Worm (Caenorhabditis elegans): ENCODE results near the gene spin-1.
"Not testable (repeated sequence)": the region's sequence is repeated elsewhere in the genome, so short reads cannot be mapped to it uniquely, and the experiment has no call there.

Gene spin-1

ce11 chrV:12117567-12118053 is 2.8 kb downstream of the spin-1 start, which contains the start of gene C13C4.8:
Gene C13C4.8 (plus strand): TSS chrV:12118003.
- TF ChIP-seq nhr-20 (tag; optimal IDR thresholded peaks at IDR 0.05) (no peak), nhr-12 (tag; optimal IDR thresholded peaks at IDR 0.05) (no peak), ama-1 (optimal IDR thresholded peaks at IDR 0.05) (no peak), sup-37 (GFP tag; optimal IDR thresholded peaks at IDR 0.05) (no peak), ceh-63 (GFP tag; optimal IDR thresholded peaks at IDR 0.05) (no peak), lin-15B (tag; optimal IDR thresholded peaks at IDR 0.05) (no peak), nhr-28 (tag; optimal IDR thresholded peaks at IDR 0.05) (no peak), isw-1 (GFP tag; IDR thresholded peaks at IDR 0.05) (no peak), nhr-237 (tag; optimal IDR thresholded peaks at IDR 0.05) (no peak), elt-3 (tag; optimal IDR thresholded peaks at IDR 0.05) (no peak), mdl-1 (tag; optimal IDR thresholded peaks at IDR 0.05) (no peak), zip-4 (GFP tag; optimal IDR thresholded peaks at IDR 0.05) (no peak), skn-1 (tag; optimal IDR thresholded peaks at IDR 0.05) (no peak), unc-86 (tag; optimal IDR thresholded peaks at IDR 0.05) (no peak), vab-15 (tag; optimal IDR thresholded peaks at IDR 0.05) (no peak), ces-1 (GFP tag; optimal IDR thresholded peaks at IDR 0.05) (no peak), jun-1 (tag; optimal IDR thresholded peaks at IDR 0.05) (no peak), xbp-1 (tag; optimal IDR thresholded peaks at IDR 0.05) (no peak), snu-23 (GFP tag; optimal IDR thresholded peaks at IDR 0.05) (no peak)

ce11 chrV:12120381-12120780 is 5.6 kb downstream of the spin-1 start, which contains the start of gene C13C4.7:
Gene C13C4.7 (minus strand): TSS chrV:12120481.
- TF ChIP-seq elt-2 (tag; optimal IDR thresholded peaks at IDR 0.05) (no peak), nhr-71 (tag; optimal IDR thresholded peaks at IDR 0.05) (no peak), ceh-63 (GFP tag; optimal IDR thresholded peaks at IDR 0.05) (no peak), ces-1 (GFP tag; optimal IDR thresholded peaks at IDR 0.05) (no peak), dpl-1 (GFP tag; optimal IDR thresholded peaks at IDR 0.05) (no peak), dsc-1 (tag; optimal IDR thresholded peaks at IDR 0.05) (no peak), aha-1 (tag; optimal IDR thresholded peaks at IDR 0.05) (no peak), jun-1 (tag; optimal IDR thresholded peaks at IDR 0.05) (no peak), C04F5.9 (tag; optimal IDR thresholded peaks at IDR 0.05) (no peak), zip-4 (GFP tag; optimal IDR thresholded peaks at IDR 0.05) (no peak), nhr-84 (tag; optimal IDR thresholded peaks at IDR 0.05) (no peak), swsn-7 (tag; optimal IDR thresholded peaks at IDR 0.05) (no peak), lsy-2 (tag; optimal IDR thresholded peaks at IDR 0.05) (no peak), sup-37 (GFP tag; optimal IDR thresholded peaks at IDR 0.05) (no peak), sptf-1 (tag; optimal IDR thresholded peaks at IDR 0.05) (no peak)

ce11 chrV:12121274-12121673 is 6.5 kb downstream of the spin-1 start, which contains the start of gene C13C4.6:
Gene C13C4.6 (plus strand): TSS chrV:12121574.
- TF ChIP-seq isw-1 (GFP tag; IDR thresholded peaks at IDR 0.05) (no peak), ceh-82 (tag; optimal IDR thresholded peaks at IDR 0.05) (no peak), ceh-8 (GFP tag; optimal IDR thresholded peaks at IDR 0.05) (no peak), nhr-28 (tag; optimal IDR thresholded peaks at IDR 0.05) (no peak), unc-86 (tag; optimal IDR thresholded peaks at IDR 0.05) (no peak), lsy-2 (tag; optimal IDR thresholded peaks at IDR 0.05) (no peak), nhr-19 (GFP tag; conservative IDR thresholded peaks at IDR 0.05) (no peak), Y116A8C.19 (tag; optimal IDR thresholded peaks at IDR 0.05; ENCODE audit: borderline replicate concordance) (no peak), elt-2 (tag; optimal IDR thresholded peaks at IDR 0.05) (no peak), tbx-2 (tag; optimal IDR thresholded peaks at IDR 0.05) (no peak), mdl-1 (tag; optimal IDR thresholded peaks at IDR 0.05) (no peak)

- TF ChIP-seq nhr-20, lin-15B, nhr-28 (tag; optimal IDR thresholded peaks at IDR 0.05): not testable (repeated sequence)
Observed at ce11 chrV:12130688-12131087, 15.9 kb downstream of the spin-1 start, which contains the start of gene C27A7.6. Gene C27A7.6 (minus strand): TSS chrV:12130788.

ce11 chrV:12131157-12131556 is 16.4 kb downstream of the spin-1 start, which contains the start of gene enpp-1:
Gene enpp-1 (plus strand): TSS chrV:12131457.
- TF ChIP-seq fkh-10 (GFP tag; optimal IDR thresholded peaks at IDR 0.05); nhr-19 (GFP tag; conservative IDR thresholded peaks at IDR 0.05); lin-39 (tag; optimal IDR thresholded peaks at IDR 0.05): not testable (repeated sequence)
